Fruit fly (Drosophila melanogaster) ovary, adult (tissue): ENCODE results near the gene aph-1.

Experiments used
- CG17801 ChIP-seq: fragments of 200-800 bp; optimal IDR thresholded peaks from 2 replicates; lab custom pipeline; 2019; ENCODE audit warnings: missing biosample characterization, mild to moderate bottlenecking, missing genetic modification characterization, moderate library complexity; ENCODE audit not compliant: partially characterized antibody

Gene aph-1

DNA sequence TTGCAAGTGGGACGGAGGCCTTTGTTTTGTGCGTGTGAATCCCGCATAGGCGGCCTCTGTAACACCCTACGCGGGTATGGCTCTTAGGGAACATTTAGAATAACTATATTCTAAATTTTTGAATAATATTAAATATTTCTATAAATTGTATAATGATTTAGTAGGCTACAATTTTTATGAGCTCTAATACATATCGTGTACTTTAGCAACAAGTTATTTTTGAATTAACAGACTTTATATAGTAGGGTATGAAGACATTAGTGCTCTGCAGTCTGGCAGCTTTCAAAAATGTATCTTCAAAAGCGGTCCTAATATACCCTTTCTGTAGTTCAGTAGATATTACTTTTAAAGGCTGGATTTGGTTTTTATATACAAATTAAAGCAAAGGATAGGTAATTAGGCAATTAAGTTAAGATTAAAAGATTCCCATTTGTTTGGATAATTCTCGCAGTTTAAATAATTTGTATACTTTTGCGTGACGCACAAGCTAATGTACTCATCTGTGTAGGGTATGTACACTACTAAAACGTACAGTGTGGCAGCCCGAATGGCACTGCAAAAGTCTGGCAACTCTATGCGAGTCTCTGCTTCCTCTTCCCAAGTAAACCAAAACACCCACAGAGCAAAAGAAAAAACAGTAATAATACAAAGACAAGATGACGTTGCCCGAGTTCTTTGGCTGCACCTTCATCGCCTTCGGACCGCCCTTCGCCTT is at the start of gene aph-1, which contains the start of gene Snx21:
aph-1 (plus strand) TSS at position 575 of the 715 bp plus-strand sequence.
Snx21 (minus strand) TSS at position 7 of the 715 bp plus-strand sequence.
- TF ChIP-seq CG17801 (GFP tag; lab: Kevin White, UChicago), result peak; percentile 93

- no peak for TF ChIP-seq CG17801 (GFP tag; lab: Kevin White, UChicago)
Observed at dm6 chr2L:2720368-2720767, 45.7 kb upstream of the aph-1 start.

- no peak for TF ChIP-seq CG17801 (GFP tag; lab: Kevin White, UChicago)
Observed at dm6 chr2L:2721317-2721716, 44.7 kb upstream of the aph-1 start.

dm6 chr2L:2723100-2723499 is 42.9 kb upstream of the aph-1 start:
- TF ChIP-seq CG17801 (GFP tag; lab: Kevin White, UChicago), result no peak

DNA sequence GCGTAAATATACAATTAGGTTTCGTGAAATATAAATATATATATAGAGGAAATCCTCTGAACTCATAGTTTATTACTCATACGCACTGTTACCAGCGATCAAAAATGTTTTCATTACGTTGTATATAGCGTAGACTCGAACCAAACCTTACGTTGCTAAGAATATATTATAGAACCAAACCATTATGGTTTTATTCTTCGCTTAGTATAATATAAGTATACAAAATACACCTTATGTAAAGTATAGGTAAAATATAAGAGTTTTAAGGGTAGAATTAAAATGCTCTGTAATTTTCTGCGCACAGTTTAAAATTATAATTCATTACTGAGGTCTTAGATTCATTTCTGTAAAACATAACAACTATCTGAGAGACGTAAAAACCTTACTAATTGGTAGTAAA is 41.6 kb upstream of the aph-1 start:
- TF ChIP-seq CG17801 (GFP tag; lab: Kevin White, UChicago), result no peak

- no peak for TF ChIP-seq CG17801 (GFP tag; lab: Kevin White, UChicago)
Observed at dm6 chr2L:2725374-2725773, 40.7 kb upstream of the aph-1 start, which contains the start of gene CG31689. Gene CG31689 (plus strand): TSS chr2L:2725674.

DNA sequence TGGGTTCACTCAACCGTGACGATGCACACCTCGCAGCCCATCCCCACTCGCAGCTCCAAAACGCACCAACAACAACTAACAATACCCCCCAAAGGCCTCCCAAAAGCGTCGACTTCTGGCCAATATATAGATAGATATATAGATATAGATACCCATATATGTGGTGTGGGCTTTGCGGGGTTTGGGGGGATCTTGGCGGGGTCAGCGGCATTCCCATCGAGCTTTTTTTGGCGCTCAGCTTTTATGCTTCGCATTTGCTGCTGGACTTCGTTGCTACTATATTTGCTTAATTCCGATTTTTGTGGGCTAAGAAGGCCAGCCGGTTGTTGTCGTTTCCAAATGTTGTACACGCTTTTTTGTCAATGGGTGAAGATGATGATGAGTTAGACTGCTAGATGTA is 38.7 kb upstream of the aph-1 start:
- no peak for TF ChIP-seq CG17801 (GFP tag; lab: Kevin White, UChicago)

- no peak for TF ChIP-seq CG17801 (GFP tag; lab: Kevin White, UChicago)
Observed at dm6 chr2L:2727812-2728211, 38.2 kb upstream of the aph-1 start.

DNA sequence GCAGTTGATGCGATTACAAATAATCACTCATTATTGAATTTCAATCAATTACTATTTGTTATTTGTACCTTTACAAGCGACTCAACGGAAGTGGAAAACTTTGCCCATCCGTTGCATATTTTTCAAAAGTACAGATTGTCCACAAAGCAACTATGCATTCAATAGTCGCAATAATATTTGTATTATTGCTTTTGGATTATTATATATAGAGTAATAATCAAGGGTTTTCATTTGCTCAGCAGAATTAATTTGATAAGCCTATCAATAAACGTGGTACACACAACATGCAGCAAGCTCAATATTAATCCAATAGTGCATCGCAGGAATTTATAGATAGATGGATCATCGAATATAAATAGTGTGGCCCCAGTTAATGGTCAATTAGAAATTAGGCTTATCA is 37.5 kb upstream of the aph-1 start:
- TF ChIP-seq CG17801 (GFP tag; lab: Kevin White, UChicago), result no peak

dm6 chr2L:2729882-2730281 is 36.2 kb upstream of the aph-1 start:
- no peak for TF ChIP-seq CG17801 (GFP tag; lab: Kevin White, UChicago)

dm6 chr2L:2730756-2731155 is 35.3 kb upstream of the aph-1 start:
- TF ChIP-seq CG17801 (GFP tag; lab: Kevin White, UChicago), result no peak

- TF ChIP-seq CG17801 (GFP tag; lab: Kevin White, UChicago), result no peak
Observed at dm6 chr2L:2731370-2732138, 34.5 kb upstream of the aph-1 start.

- no peak for TF ChIP-seq CG17801 (GFP tag; lab: Kevin White, UChicago)
Observed at dm6 chr2L:2732139-2732830, 33.7 kb upstream of the aph-1 start.

DNA sequence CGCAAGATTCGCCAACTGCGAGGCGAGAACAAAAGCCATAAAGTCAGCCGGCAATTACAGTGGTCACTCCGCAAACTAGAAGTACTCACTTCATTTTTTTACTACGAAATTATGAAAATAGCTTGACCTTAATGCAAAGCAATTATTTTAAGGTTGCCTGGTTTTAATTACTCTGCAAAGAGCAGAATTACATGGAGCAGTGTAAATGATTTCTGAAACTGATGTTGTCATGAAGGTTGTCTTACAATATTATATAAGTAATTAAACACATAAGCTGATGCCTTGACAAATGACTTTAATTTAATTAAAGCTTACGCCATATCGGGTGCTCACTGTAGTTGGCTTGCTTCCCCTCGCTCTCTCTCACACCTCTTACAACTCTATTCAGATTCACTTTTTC is 31.8 kb upstream of the aph-1 start:
- TF ChIP-seq CG17801 (GFP tag; lab: Kevin White, UChicago), result peak; percentile 86

DNA sequence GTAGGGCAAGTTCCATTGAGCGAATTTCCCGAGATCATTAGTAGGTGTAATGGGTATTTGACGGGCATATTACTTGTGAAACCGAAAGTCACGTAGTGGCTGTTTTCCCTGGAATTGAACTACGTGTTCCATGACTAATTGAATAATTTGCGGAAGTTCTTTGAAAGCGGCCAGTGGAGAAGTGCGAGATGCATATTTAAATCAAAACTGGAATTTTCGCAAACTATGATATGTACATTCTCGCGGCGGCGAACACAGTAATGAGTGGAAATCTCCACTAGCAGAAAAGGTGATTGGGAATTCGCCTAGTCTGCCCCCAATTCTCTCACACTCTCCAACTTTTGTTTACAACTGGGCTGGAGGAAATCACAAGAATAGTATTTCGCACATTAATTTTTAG is 31.1 kb upstream of the aph-1 start:
- peak; percentile 21 for TF ChIP-seq CG17801 (GFP tag; lab: Kevin White, UChicago)
